Worm (Caenorhabditis elegans): ENCODE results near the gene srh-237.

srh-237 gene

DNA sequence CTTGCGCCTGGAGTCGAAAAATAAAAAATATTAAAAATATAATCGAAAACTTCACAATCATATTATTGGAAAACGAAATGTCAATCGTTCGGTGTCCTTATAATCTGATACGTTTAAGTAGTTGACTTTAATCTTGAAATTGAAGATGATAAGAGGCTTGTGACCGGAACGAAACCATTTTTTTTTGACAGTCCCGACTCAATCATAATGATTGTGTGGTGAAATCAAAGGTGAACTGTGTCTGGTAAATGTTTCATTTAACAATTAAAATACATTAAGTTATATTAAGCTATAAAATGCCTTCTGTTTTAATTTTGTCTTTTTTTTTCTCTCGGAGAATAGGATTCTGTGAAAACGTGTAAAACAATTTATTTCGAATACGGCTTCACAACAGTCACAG is 12.3 kb upstream of the srh-237 start, which contains the start of gene T05E12.3:
Gene T05E12.3 (minus strand): TSS at position 101 of the 400 bp plus-strand sequence.
- no peak for TF ChIP-seq sma-9 (GFP tag; optimal IDR thresholded peaks at IDR 0.05)
- no peak for TF ChIP-seq sma-9 (tag; optimal IDR thresholded peaks at IDR 0.05)
- TF ChIP-seq dmd-4 (tag; optimal IDR thresholded peaks at IDR 0.05) = no peak
- no peak for TF ChIP-seq lin-11 (tag; optimal IDR thresholded peaks at IDR 0.05)
- no peak for TF ChIP-seq elt-3 (tag; optimal IDR thresholded peaks at IDR 0.05)
- TF ChIP-seq nhr-21 (tag; optimal IDR thresholded peaks at IDR 0.05) = no peak
- no peak for TF ChIP-seq F13H6.1 (tag; optimal IDR thresholded peaks at IDR 0.05)
- TF ChIP-seq sem-4 (tag; optimal IDR thresholded peaks at IDR 0.05) = no peak
- TF ChIP-seq elt-1 (tag; optimal IDR thresholded peaks at IDR 0.05) = no peak
- no peak for TF ChIP-seq lin-39 (tag; optimal IDR thresholded peaks at IDR 0.05)

DNA sequence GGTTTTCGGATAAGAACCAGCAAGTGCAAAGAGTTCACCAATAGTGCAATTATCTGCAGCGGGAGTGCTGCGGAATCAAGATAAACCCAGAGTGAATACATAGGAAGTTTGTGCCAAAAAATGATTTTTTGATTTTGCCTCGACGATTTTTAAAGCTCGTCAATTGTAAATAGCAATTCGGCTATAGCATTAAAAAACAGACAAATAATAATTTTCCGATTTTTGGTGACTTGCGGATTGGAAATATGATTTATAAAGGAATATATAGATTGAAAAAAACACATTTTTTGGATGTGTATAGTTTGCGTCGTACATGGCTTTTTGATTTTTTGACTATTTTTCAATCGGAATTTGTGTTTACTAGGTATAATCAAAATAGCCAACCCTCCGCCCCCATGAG is 10.4 kb upstream of the srh-237 start, which contains the start of gene srw-20:
Gene srw-20 (minus strand): TSS at position 101 of the 400 bp plus-strand sequence.
- no peak for TF ChIP-seq ztf-1 (GFP tag; conservative IDR thresholded peaks at IDR 0.05)
- no peak for TF ChIP-seq sma-9 (GFP tag; optimal IDR thresholded peaks at IDR 0.05)
- no peak for TF ChIP-seq sma-9 (tag; optimal IDR thresholded peaks at IDR 0.05)
- TF ChIP-seq mab-5 (tag; optimal IDR thresholded peaks at IDR 0.05) = no peak
- TF ChIP-seq gmeb-1 (tag; optimal IDR thresholded peaks at IDR 0.05) = no peak
- TF ChIP-seq alr-1 (tag; optimal IDR thresholded peaks at IDR 0.05) = no peak
- TF ChIP-seq Y55F3AM.14 (GFP tag; optimal IDR thresholded peaks at IDR 0.05) = no peak
- no peak for TF ChIP-seq nhr-25 (tag; optimal IDR thresholded peaks at IDR 0.05)
- no peak for TF ChIP-seq unc-55 (GFP tag; optimal IDR thresholded peaks at IDR 0.05)
- TF ChIP-seq blmp-1 (tag; optimal IDR thresholded peaks at IDR 0.05; ENCODE audit: insufficient read depth) = no peak
- no peak for TF ChIP-seq crh-2 (tag; optimal IDR thresholded peaks at IDR 0.05)
- TF ChIP-seq fos-1 (tag; optimal IDR thresholded peaks at IDR 0.05) = no peak
- TF ChIP-seq ama-1 (optimal IDR thresholded peaks at IDR 0.05) = no peak
- TF ChIP-seq lin-13 (GFP tag; optimal IDR thresholded peaks at IDR 0.05) = no peak
- TF ChIP-seq unc-39 (tag; optimal IDR thresholded peaks at IDR 0.05) = no peak
- no peak for TF ChIP-seq nhr-237 (tag; optimal IDR thresholded peaks at IDR 0.05)
- TF ChIP-seq ceh-82 (tag; optimal IDR thresholded peaks at IDR 0.05) = no peak
- no peak for TF ChIP-seq lin-11 (tag; optimal IDR thresholded peaks at IDR 0.05)
- no peak for TF ChIP-seq nhr-23 (tag; optimal IDR thresholded peaks at IDR 0.05)
- no peak for TF ChIP-seq nhr-21 (tag; optimal IDR thresholded peaks at IDR 0.05)
- no peak for TF ChIP-seq elt-1 (tag; optimal IDR thresholded peaks at IDR 0.05)

ce11 chrV:17082718-17083117 is 7.5 kb upstream of the srh-237 start, which contains the start of gene T05E12.9:
T05E12.9 (minus strand) TSS chrV:17082818.
- TF ChIP-seq lin-13 (GFP tag; optimal IDR thresholded peaks at IDR 0.05) (no peak), nhr-237 (tag; optimal IDR thresholded peaks at IDR 0.05) (no peak), blmp-1 (tag; optimal IDR thresholded peaks at IDR 0.05; ENCODE audit: insufficient read depth) (no peak), dmd-4 (tag; optimal IDR thresholded peaks at IDR 0.05) (no peak), mab-5 (tag; optimal IDR thresholded peaks at IDR 0.05) (no peak), lsy-2 (tag; optimal IDR thresholded peaks at IDR 0.05) (no peak), zag-1 (tag; optimal IDR thresholded peaks at IDR 0.05) (no peak), ztf-4 (tag; optimal IDR thresholded peaks at IDR 0.05) (no peak), nhr-21 (tag; optimal IDR thresholded peaks at IDR 0.05) (no peak)

- TF ChIP-seq ztf-4 (tag; optimal IDR thresholded peaks at IDR 0.05) (no peak), nhr-23 (tag; optimal IDR thresholded peaks at IDR 0.05) (no peak), nhr-237 (tag; optimal IDR thresholded peaks at IDR 0.05) (no peak), nhr-25 (tag; optimal IDR thresholded peaks at IDR 0.05) (no peak), crh-2 (tag; optimal IDR thresholded peaks at IDR 0.05) (no peak), nhr-21 (tag; optimal IDR thresholded peaks at IDR 0.05) (no peak), aly-2 (tag; optimal IDR thresholded peaks at IDR 0.05) (no peak), blmp-1 (tag; optimal IDR thresholded peaks at IDR 0.05; ENCODE audit: insufficient read depth) (no peak), F13H6.1 (tag; optimal IDR thresholded peaks at IDR 0.05) (no peak), R02D3.7 (tag; optimal IDR thresholded peaks at IDR 0.05) (no peak), lin-11 (tag; optimal IDR thresholded peaks at IDR 0.05) (no peak), nhr-129 (tag; optimal IDR thresholded peaks at IDR 0.05) (no peak), nhr-12 (tag; optimal IDR thresholded peaks at IDR 0.05) (no peak)
Observed at ce11 chrV:17089342-17089741, 837 bp upstream of the srh-237 start, which contains the start of gene T05E12.6. T05E12.6 (minus strand) TSS chrV:17089442.

DNA sequence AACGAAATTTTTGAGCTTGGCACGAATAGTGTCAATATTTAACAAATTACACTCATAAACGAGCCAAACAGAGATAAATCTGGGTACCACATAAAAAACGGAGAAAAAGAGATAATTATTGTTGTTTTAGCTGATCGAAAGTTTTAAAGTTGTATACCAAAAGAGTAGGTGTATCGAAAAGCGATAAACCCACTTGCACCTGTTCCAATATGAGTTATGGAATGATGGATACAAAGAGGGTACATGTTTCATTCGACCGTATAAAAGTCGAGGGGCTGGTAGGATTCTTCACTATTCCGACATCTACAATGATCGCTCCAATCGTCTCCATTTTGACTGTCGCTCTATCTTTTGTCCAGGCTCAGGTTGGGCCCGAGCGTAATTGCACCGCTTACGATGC is 2.1 kb downstream of the srh-237 start, which contains the start of gene ZK218.1:
Gene ZK218.1 (plus strand): TSS at position 301 of the 400 bp plus-strand sequence.
- TF ChIP-seq mdl-1 (tag; optimal IDR thresholded peaks at IDR 0.05) (no peak), ama-1 (optimal IDR thresholded peaks at IDR 0.05) (no peak), F13H6.1 (tag; optimal IDR thresholded peaks at IDR 0.05) (no peak), fos-1 (tag; optimal IDR thresholded peaks at IDR 0.05) (no peak), Y55F3AM.14 (GFP tag; optimal IDR thresholded peaks at IDR 0.05) (no peak), peb-1 (tag; optimal IDR thresholded peaks at IDR 0.05) (no peak), nhr-11 (tag; optimal IDR thresholded peaks at IDR 0.05) (no peak), alr-1 (tag; optimal IDR thresholded peaks at IDR 0.05) (no peak), ztf-1 (GFP tag; conservative IDR thresholded peaks at IDR 0.05) (no peak), lin-11 (tag; optimal IDR thresholded peaks at IDR 0.05) (no peak), nhr-237 (tag; optimal IDR thresholded peaks at IDR 0.05) (no peak), unc-62 (GFP tag; optimal IDR thresholded peaks at IDR 0.05) (no peak), R02D3.7 (tag; optimal IDR thresholded peaks at IDR 0.05) (no peak), zag-1 (tag; optimal IDR thresholded peaks at IDR 0.05) (no peak), aly-2 (tag; optimal IDR thresholded peaks at IDR 0.05) (no peak), mab-5 (tag; optimal IDR thresholded peaks at IDR 0.05) (no peak), nhr-21 (tag; optimal IDR thresholded peaks at IDR 0.05) (no peak)
